Worm (Caenorhabditis elegans): Measurements from ENCODE around the gene C45B11.8.

The C45B11.8 gene

ce11 chrV:11075209-11076027, 34.8 kb downstream of the C45B11.8 start (continued):
- TF ChIP-seq hlh-30 (tag; optimal IDR thresholded peaks at IDR 0.05; ENCODE audit: insufficient read depth) (peak; percentile 65), dpl-1 (GFP tag; optimal IDR thresholded peaks at IDR 0.05) (peak; percentile 7), vab-7 (GFP tag; IDR thresholded peaks at IDR 0.05) (no peak), nhr-42 (GFP tag; IDR thresholded peaks at IDR 0.05) (no peak), F26F4.8 (GFP tag; conservative IDR thresholded peaks at IDR 0.05) (no peak), gei-8 (GFP tag; optimal IDR thresholded peaks at IDR 0.05) (no peak), snpc-1.2 (GFP tag; IDR thresholded peaks at IDR 0.05) (no peak), zfp-2 (tag; optimal IDR thresholded peaks at IDR 0.05) (no peak), tag-97 (GFP tag; IDR thresholded peaks at IDR 0.05) (no peak), jun-1 (tag; optimal IDR thresholded peaks at IDR 0.05) (no peak), mep-1 (tag; optimal IDR thresholded peaks at IDR 0.05) (peak; percentile 27), nhr-77 (tag; optimal IDR thresholded peaks at IDR 0.05) (no peak), nhr-76 (tag; optimal IDR thresholded peaks at IDR 0.05) (no peak), zip-11 (GFP tag; IDR thresholded peaks at IDR 0.05) (no peak), rbr-2 (tag; optimal IDR thresholded peaks at IDR 0.05) (peak; percentile 72), set-16 (GFP tag; IDR thresholded peaks at IDR 0.05) (peak; percentile 61), ZK546.5 (tag; optimal IDR thresholded peaks at IDR 0.05) (no peak), pha-4 (GFP tag; IDR thresholded peaks at IDR 0.05) (no peak; the same call in 1 of the 2 replicates), pha-4 (tag; optimal IDR thresholded peaks at IDR 0.05) (no peak), skn-1 (tag; optimal IDR thresholded peaks at IDR 0.05) (no peak), cey-2 (tag; optimal IDR thresholded peaks at IDR 0.05; ENCODE audit: borderline replicate concordance, insufficient read depth) (no peak), nhr-48 (tag; optimal IDR thresholded peaks at IDR 0.05) (no peak), nhr-102 (tag; optimal IDR thresholded peaks at IDR 0.05) (no peak), dmd-9 (GFP tag; IDR thresholded peaks at IDR 0.05) (0 out of 2 replicates have a peak, but pooled peaks have one; percentile 9), ces-1 (GFP tag; optimal IDR thresholded peaks at IDR 0.05) (no peak), dmd-6 (GFP tag; IDR thresholded peaks at IDR 0.05) (no peak), dve-1 (tag; optimal IDR thresholded peaks at IDR 0.05; ENCODE audit: insufficient read depth) (peak; percentile 28), aly-2 (tag; optimal IDR thresholded peaks at IDR 0.05) (no peak), F10B5.3 (tag; optimal IDR thresholded peaks at IDR 0.05) (peak; percentile 52), unc-39 (tag; optimal IDR thresholded peaks at IDR 0.05) (no peak), ZK337.2 (GFP tag; IDR thresholded peaks at IDR 0.05) (no peak), duxl-1 (tag; optimal IDR thresholded peaks at IDR 0.05; ENCODE audit: poor library complexity) (no peak), nhr-41 (GFP tag; IDR thresholded peaks at IDR 0.05) (no peak), hif-1 (tag; optimal IDR thresholded peaks at IDR 0.05) (peak in 1 of 2 experiments; percentile 29), lin-13 (GFP tag; optimal IDR thresholded peaks at IDR 0.05) (no peak), F44E2.7 (GFP tag; IDR thresholded peaks at IDR 0.05) (no peak), spr-3 (GFP tag; optimal IDR thresholded peaks at IDR 0.05) (no peak), Y105C5A.15 (GFP tag; IDR thresholded peaks at IDR 0.05) (no peak), attf-4 (tag; optimal IDR thresholded peaks at IDR 0.05) (no peak), fkh-10 (GFP tag; optimal IDR thresholded peaks at IDR 0.05) (peak; percentile 34), F49E8.2 (tag; optimal IDR thresholded peaks at IDR 0.05; ENCODE audit: borderline replicate concordance) (no peak), fos-1 (tag; optimal IDR thresholded peaks at IDR 0.05) (no peak), mes-2 (tag; optimal IDR thresholded peaks at IDR 0.05; ENCODE audit: poor library complexity, severe bottlenecking) (peak; percentile 39), ceh-32 (tag; optimal IDR thresholded peaks at IDR 0.05; ENCODE audit: poor library complexity) (no peak), lin-39 (tag; optimal IDR thresholded peaks at IDR 0.05) (no peak), ceh-20 (GFP tag; IDR thresholded peaks at IDR 0.05) (no peak), zag-1 (tag; optimal IDR thresholded peaks at IDR 0.05) (no peak), Y75B8A.6 (GFP tag; IDR thresholded peaks at IDR 0.05) (no peak), T26A8.4 (GFP tag; IDR thresholded peaks at IDR 0.05) (0 out of 2 replicates have a peak, but pooled peaks have one; percentile 19)
